Worm (Caenorhabditis elegans) whole organism, early embryonic: ENCODE data around the gene srdh-1.

Experiments used
- B0310.2 ChIP-seq: sonication (generic microtip); optimal IDR thresholded peaks from 2 replicates; lab custom pipeline; 2016; ENCODE audit warnings: mild to moderate bottlenecking, missing genetic modification characterization, missing compliant biosample characterization
- F13C5.2 ChIP-seq: sonication (generic microtip); optimal IDR thresholded peaks from 2 replicates; lab custom pipeline; 2017; ENCODE audit warnings: mild to moderate bottlenecking, missing genetic modification characterization, inconsistent platforms, missing compliant biosample characterization
- aly-1 ChIP-seq: sonication (generic microtip); optimal IDR thresholded peaks from 2 replicates; lab custom pipeline; 2016; ENCODE audit warnings: missing genetic modification characterization, missing compliant biosample characterization
- ama-1 ChIP-seq: fragments of 150-350 bp; optimal IDR thresholded peaks from 2 replicates; lab custom pipeline; 2014
- ceh-13 ChIP-seq: fragments of 200-800 bp; sonication (Bioruptor generic); optimal IDR thresholded peaks from 2 replicates; lab custom pipeline; 2018; ENCODE audit warnings: mild to moderate bottlenecking, missing genetic modification characterization, missing compliant biosample characterization
- ceh-36 ChIP-seq: sonication (generic microtip); optimal IDR thresholded peaks from 2 replicates; lab custom pipeline; 2016; ENCODE audit warnings: missing genetic modification characterization, inconsistent platforms, missing compliant biosample characterization
- ets-7 ChIP-seq: sonication (generic microtip); optimal IDR thresholded peaks from 2 replicates; lab custom pipeline; 2016; ENCODE audit warnings: missing genotype, missing genetic modification characterization, missing compliant biosample characterization
- flt-1 ChIP-seq: fragments of 200-800 bp; sonication (Bioruptor generic); IDR thresholded peaks from 2 replicates; pipeline ENCODE4 v1.3.6; 2022; ENCODE audit warnings: missing genetic modification characterization, missing compliant biosample characterization
- hmbx-1 ChIP-seq: sonication (generic microtip); optimal IDR thresholded peaks from 2 replicates; lab custom pipeline; 2016; ENCODE audit warnings: mild to moderate bottlenecking, missing genetic modification characterization, missing compliant biosample characterization
- hmg-4 ChIP-seq: fragments of 200-800 bp; sonication (Bioruptor generic); optimal IDR thresholded peaks from 2 replicates; lab custom pipeline; 2018; ENCODE audit warnings: mild to moderate bottlenecking, missing genetic modification characterization, missing compliant biosample characterization
- hnd-1 ChIP-seq: sonication (generic microtip); optimal IDR thresholded peaks from 2 replicates; lab custom pipeline; 2016; ENCODE audit warnings: missing genetic modification characterization, missing compliant biosample characterization
- pes-1 ChIP-seq: fragments of 200-800 bp; sonication (Bioruptor generic); IDR thresholded peaks from 2 replicates; pipeline ENCODE4 v1.3.6; 2022; ENCODE audit warnings: missing genetic modification reagents, missing genetic modification characterization, missing compliant biosample characterization
- scrt-1 ChIP-seq: fragments of 200-800 bp; sonication (Bioruptor generic); IDR thresholded peaks from 2 replicates; pipeline ENCODE4 v1.3.6; 2022; ENCODE audit warnings: missing genetic modification characterization, missing compliant biosample characterization
- sea-1 ChIP-seq: fragments of 200-800 bp; sonication (Bioruptor generic); conservative IDR thresholded peaks from 2 replicates; pipeline ENCODE4 v1.3.6; 2022; ENCODE audit warnings: missing genetic modification characterization, missing compliant biosample characterization
- tbx-11 ChIP-seq: fragments of 200-800 bp; sonication (Bioruptor generic); IDR thresholded peaks from 2 replicates; pipeline ENCODE4 v1.3.6; 2022; ENCODE audit warnings: missing genetic modification characterization, missing compliant biosample characterization
- tbx-37 ChIP-seq: fragments of 200-800 bp; sonication (Bioruptor generic); conservative IDR thresholded peaks from 2 replicates; pipeline ENCODE4 v1.3.6; 2022; ENCODE audit warnings: missing genetic modification reagents, missing genetic modification characterization, missing compliant biosample characterization
- tra-4 ChIP-seq: sonication (generic microtip); optimal IDR thresholded peaks from 2 replicates; lab custom pipeline; 2017; ENCODE audit warnings: missing genetic modification characterization, missing compliant biosample characterization

The srdh-1 gene

ce11 chrII:8246476-8246875 is 18.0 kb upstream of the srdh-1 start, which contains the start of gene F35C11.3:
F35C11.3 (plus strand) TSS chrII:8246776.
- no peak for TF ChIP-seq flt-1 (GFP tag; lab: Robert Waterston, UW)
- no peak for TF ChIP-seq aly-1 (tag; lab: Kevin White, UChicago)
- TF ChIP-seq hmg-4 (GFP tag; lab: Kevin White, UChicago) = no peak
- TF ChIP-seq tbx-11 (GFP tag; lab: Robert Waterston, UW) = no peak
- no peak for TF ChIP-seq scrt-1
- no peak for TF ChIP-seq tbx-37 (GFP tag; lab: Robert Waterston, UW)
- no peak for TF ChIP-seq ets-7 (tag; lab: Kevin White, UChicago)
- no peak for TF ChIP-seq hnd-1 (tag; lab: Kevin White, UChicago)

ce11 chrII:8248745-8249144 is 15.7 kb upstream of the srdh-1 start, which contains the start of the genes F35C11.2 and F35C11.4:
F35C11.2 (minus strand) TSS chrII:8248834.
F35C11.4 (plus strand) TSS chrII:8249004.
- TF ChIP-seq ama-1 (lab: Kevin White, UChicago) (no peak), B0310.2 (tag; lab: Kevin White, UChicago) (no peak), flt-1 (GFP tag; lab: Robert Waterston, UW) (no peak), tbx-37 (GFP tag; lab: Robert Waterston, UW) (no peak), hmbx-1 (tag; lab: Kevin White, UChicago) (no peak), pes-1 (no peak), sea-1 (GFP tag; lab: Robert Waterston, UW) (no peak)

- TF ChIP-seq sea-1 (GFP tag; lab: Robert Waterston, UW) (no peak), ama-1 (lab: Kevin White, UChicago) (no peak), hmbx-1 (tag; lab: Kevin White, UChicago) (no peak), hmg-4 (GFP tag; lab: Kevin White, UChicago) (no peak), F13C5.2 (tag; lab: Kevin White, UChicago) (no peak), tbx-37 (GFP tag; lab: Robert Waterston, UW) (no peak), ets-7 (tag; lab: Kevin White, UChicago) (no peak), aly-1 (tag; lab: Kevin White, UChicago) (no peak), ceh-13 (GFP tag; lab: Kevin White, UChicago) (no peak), scrt-1 (no peak), ceh-36 (no peak), tbx-11 (GFP tag; lab: Robert Waterston, UW) (no peak), tra-4 (no peak), hnd-1 (tag; lab: Kevin White, UChicago) (no peak), B0310.2 (tag; lab: Kevin White, UChicago) (no peak), flt-1 (GFP tag; lab: Robert Waterston, UW) (no peak)
These were observed 14.8 kb upstream of the srdh-1 start for ce11 chrII:8249710-8250109.

- no peak for TF ChIP-seq ets-7 (tag; lab: Kevin White, UChicago)
- TF ChIP-seq ceh-13 (GFP tag; lab: Kevin White, UChicago) = no peak
- no peak for TF ChIP-seq flt-1 (GFP tag; lab: Robert Waterston, UW)
- TF ChIP-seq hmg-4 (GFP tag; lab: Kevin White, UChicago) = no peak
These were observed 11.2 kb upstream of the srdh-1 start, which contains the start of gene F35C11.5 for ce11 chrII:8253160-8253793. F35C11.5 (plus strand) TSS chrII:8253743.

ce11 chrII:8256013-8256412 is 8.4 kb upstream of the srdh-1 start, which contains the start of gene F35C11.7:
F35C11.7 (plus strand) TSS chrII:8256313.
- TF ChIP-seq B0310.2 (tag; lab: Kevin White, UChicago) (no peak), hnd-1 (tag; lab: Kevin White, UChicago) (no peak), hmg-4 (GFP tag; lab: Kevin White, UChicago) (no peak), ama-1 (lab: Kevin White, UChicago) (no peak), aly-1 (tag; lab: Kevin White, UChicago) (no peak)

ce11 chrII:8259038-8259437 is 5.4 kb upstream of the srdh-1 start, which contains the start of gene F35C11.6:
F35C11.6 (minus strand) TSS chrII:8259138.
- TF ChIP-seq ets-7 (tag; lab: Kevin White, UChicago) (no peak), F13C5.2 (tag; lab: Kevin White, UChicago) (no peak), B0310.2 (tag; lab: Kevin White, UChicago) (no peak), tbx-37 (GFP tag; lab: Robert Waterston, UW) (no peak), ama-1 (lab: Kevin White, UChicago) (no peak), ceh-13 (GFP tag; lab: Kevin White, UChicago) (no peak), aly-1 (tag; lab: Kevin White, UChicago) (no peak), hnd-1 (tag; lab: Kevin White, UChicago) (no peak), hmg-4 (GFP tag; lab: Kevin White, UChicago) (no peak), hmbx-1 (tag; lab: Kevin White, UChicago) (no peak), flt-1 (GFP tag; lab: Robert Waterston, UW) (no peak), scrt-1 (no peak)

- TF ChIP-seq aly-1 (tag; lab: Kevin White, UChicago) (no peak), hnd-1 (tag; lab: Kevin White, UChicago) (no peak)
These were observed 4.8 kb upstream of the srdh-1 start for ce11 chrII:8259674-8260073.

- TF ChIP-seq scrt-1 (no peak), flt-1 (GFP tag; lab: Robert Waterston, UW) (no peak), hnd-1 (tag; lab: Kevin White, UChicago) (no peak), hmg-4 (GFP tag; lab: Kevin White, UChicago) (no peak), ets-7 (tag; lab: Kevin White, UChicago) (no peak), tbx-11 (GFP tag; lab: Robert Waterston, UW) (no peak), aly-1 (tag; lab: Kevin White, UChicago) (no peak), tra-4 (no peak), ceh-36 (no peak), tbx-37 (GFP tag; lab: Robert Waterston, UW) (no peak), ceh-13 (GFP tag; lab: Kevin White, UChicago) (no peak), hmbx-1 (tag; lab: Kevin White, UChicago) (no peak)
These were observed 899 bp upstream of the srdh-1 start for ce11 chrII:8263562-8263961.
